Worm (Caenorhabditis elegans): Measurements from ENCODE around the gene C43C3.4.
"Not testable (repeated sequence)": the region's sequence is repeated elsewhere in the genome, so short reads cannot be mapped to it uniquely, and the experiment has no call there.

The C43C3.4 gene

ce11 chrX:9629552-9629951, 45.1 kb downstream of the C43C3.4 start:
- TF ChIP-seq sem-4 (tag; optimal IDR thresholded peaks at IDR 0.05) (no peak), zag-1 (tag; optimal IDR thresholded peaks at IDR 0.05) (no peak), lin-13 (GFP tag; optimal IDR thresholded peaks at IDR 0.05) (no peak), mbf-1 (tag; optimal IDR thresholded peaks at IDR 0.05) (no peak), nhr-6 (tag; optimal IDR thresholded peaks at IDR 0.05) (no peak), ztf-11 (tag; optimal IDR thresholded peaks at IDR 0.05) (no peak), fos-1 (tag; optimal IDR thresholded peaks at IDR 0.05) (no peak)

- not testable (repeated sequence) for TF ChIP-seq unc-39, lin-39, nhr-23 (tag; optimal IDR thresholded peaks at IDR 0.05)
These were observed 48.9 kb downstream of the C43C3.4 start, which contains the start of gene F34H10.1 for ce11 chrX:9625824-9626223. Gene F34H10.1 (plus strand): TSS chrX:9626124.
